Fruit fly (Drosophila melanogaster) Kc167 (cell line): ENCODE results near the gene EMC3.

Source experiments
- Myc ChIP-seq: fragments of >200 bp; optimal IDR thresholded peaks from 2 replicates; lab custom pipeline; 2017; ENCODE audit warnings: missing external identifiers
- h ChIP-seq: fragments of >200 bp; optimal IDR thresholded peaks from 3 replicates; lab custom pipeline; 2018; ENCODE audit warnings: missing external identifiers
- psq ChIP-seq: fragments of >200 bp; optimal IDR thresholded peaks from 2 replicates; lab custom pipeline; 2017; ENCODE audit warnings: missing external identifiers

DNA sequence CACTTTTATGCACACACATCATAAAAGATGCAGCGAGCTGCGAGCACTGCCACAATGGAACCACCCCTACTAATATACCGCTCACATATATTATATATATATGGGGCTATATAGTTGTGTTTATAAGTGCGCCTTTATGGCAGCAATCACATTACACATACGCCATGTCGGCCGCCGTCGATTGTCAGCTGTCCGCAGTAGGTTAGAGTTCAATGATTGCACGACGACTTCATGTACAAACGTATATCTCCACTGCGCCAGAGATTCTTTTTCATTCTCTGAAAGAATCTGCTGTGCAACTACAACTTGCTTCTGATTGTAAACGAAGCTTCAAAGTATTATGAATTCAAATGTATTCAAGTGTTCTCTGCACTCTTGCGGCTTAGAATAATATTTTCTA is 20.4 kb upstream of the EMC3 start:
- no peak for TF ChIP-seq Myc (lab: Kevin White, UChicago)
- TF ChIP-seq psq (lab: Kevin White, UChicago), result no peak
- TF ChIP-seq h (lab: Kevin White, UChicago), result no peak
